Fruit fly (Drosophila melanogaster) whole organism, wandering third instar larva: ENCODE data around the gene CG8173.

Experiments
- CG9705 ChIP-seq: fragments of 200-800 bp; sonication (Bioruptor generic); optimal IDR thresholded peaks from 2 replicates; lab custom pipeline; 2018; ENCODE audit warnings: missing biosample characterization, mild to moderate bottlenecking, missing genetic modification characterization
- Hr78 ChIP-seq: fragments of >200 bp; optimal IDR thresholded peaks from 2 replicates; lab custom pipeline; 2017; ENCODE audit warnings: missing biosample characterization, missing genetic modification characterization
- br ChIP-seq: fragments of 200-800 bp; sonication (Bioruptor generic); optimal IDR thresholded peaks from 2 replicates; lab custom pipeline; 2016; ENCODE audit warnings: missing biosample characterization, missing genetic modification characterization

DNA sequence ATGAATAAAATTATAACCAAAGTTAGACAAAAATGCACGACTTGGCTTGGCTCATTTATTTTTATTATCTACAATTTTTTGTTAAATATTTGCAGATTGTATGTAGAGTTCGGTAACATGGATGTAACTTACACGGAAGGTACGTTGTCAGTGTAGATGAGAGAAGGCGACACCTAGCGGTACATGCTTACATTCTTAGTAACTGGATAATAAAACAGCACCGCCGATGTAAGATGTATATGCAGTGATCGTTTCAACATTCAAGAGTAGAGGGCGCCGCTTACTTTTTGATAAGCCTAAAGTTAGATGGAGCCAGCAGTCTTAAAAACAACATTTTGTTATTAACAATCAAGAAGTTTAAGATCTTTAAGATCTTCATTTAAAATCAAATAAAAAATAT lies 42.2 kb upstream of the CG8173 start:
- TF ChIP-seq CG9705 (GFP tag; lab: Kevin White, UChicago), result no peak
- TF ChIP-seq br (GFP tag; lab: Kevin White, UChicago), result no peak
- TF ChIP-seq Hr78 (GFP tag; lab: Kevin White, UChicago), result no peak
